Fruit fly (Drosophila melanogaster) whole organism, adult: Measurements from ENCODE around the gene CG13064.

Experiments used
- CG11617 ChIP-seq: fragments of 200-800 bp; sonication (Bioruptor generic); optimal IDR thresholded peaks from 2 replicates; lab custom pipeline; 2017; ENCODE audit warnings: mild to moderate bottlenecking, missing biosample characterization, missing genetic modification reagents, missing genetic modification characterization
- CG14711 ChIP-seq: fragments of 200-800 bp; sonication (Bioruptor generic); optimal IDR thresholded peaks from 2 replicates; lab custom pipeline; 2018; ENCODE audit warnings: missing biosample characterization, mild to moderate bottlenecking, missing genetic modification characterization, moderate library complexity
- CG1620 ChIP-seq: fragments of 200-800 bp; sonication (Bioruptor generic); optimal IDR thresholded peaks from 2 replicates; lab custom pipeline; 2016; ENCODE audit warnings: missing biosample characterization, missing genetic modification characterization
- CG33017 ChIP-seq: fragments of 200-800 bp; sonication (Bioruptor generic); optimal IDR thresholded peaks from 2 replicates; lab custom pipeline; 2018; ENCODE audit warnings: missing biosample characterization, mild to moderate bottlenecking, missing genetic modification characterization, moderate library complexity
- CG5204 ChIP-seq: fragments of 200-800 bp; sonication (Bioruptor generic); optimal IDR thresholded peaks from 2 replicates; lab custom pipeline; 2016; ENCODE audit warnings: missing biosample characterization, missing genetic modification characterization
- CG7045 ChIP-seq: fragments of 200-800 bp; sonication (Bioruptor generic); optimal IDR thresholded peaks from 2 replicates; lab custom pipeline; 2017; ENCODE audit warnings: missing biosample characterization, mild to moderate bottlenecking, missing genetic modification characterization
- CG7101 ChIP-seq: fragments of 200-800 bp; sonication (Bioruptor generic); optimal IDR thresholded peaks from 2 replicates; lab custom pipeline; 2018; ENCODE audit warnings: missing biosample characterization, mild to moderate bottlenecking, missing genetic modification characterization, moderate library complexity
- Hr96 ChIP-seq: fragments of 200-800 bp; sonication (Bioruptor generic); optimal IDR thresholded peaks from 2 replicates; lab custom pipeline; 2016; ENCODE audit warnings: missing biosample characterization, missing genetic modification characterization
- Mnt ChIP-seq: fragments of 200-800 bp; sonication (Bioruptor generic); optimal IDR thresholded peaks from 2 replicates; lab custom pipeline; 2016; ENCODE audit warnings: missing biosample characterization, mild to moderate bottlenecking, missing genetic modification characterization
- kay ChIP-seq: fragments of 200-800 bp; sonication (Bioruptor generic); peaks from one replicate; lab custom pipeline; 2016; ENCODE audit warnings: missing biosample characterization, missing genetic modification characterization, borderline replicate concordance

dm6 chr3L:16252255-16252654, 27.9 kb upstream of the CG13064 start, which contains the start of gene CG13055:
- TF ChIP-seq CG33017 (tag; lab: Kevin White, UChicago): no peak
- TF ChIP-seq Hr96 (GFP tag; lab: Kevin White, UChicago): no peak
- no peak for TF ChIP-seq kay (GFP tag; lab: Kevin White, UChicago)
- TF ChIP-seq CG1620: no peak
- TF ChIP-seq CG7101: no peak
- TF ChIP-seq CG7045: no peak
- TF ChIP-seq CG14711: no peak
- TF ChIP-seq CG5204: no peak
- TF ChIP-seq Mnt (GFP tag; lab: Kevin White, UChicago): no peak
- no peak for TF ChIP-seq CG11617 (GFP tag; lab: Kevin White, UChicago)
